Worm (Caenorhabditis elegans) whole organism, early embryonic: ENCODE data around the gene C34D10.5.

Experiments
- B0310.2 ChIP-seq: sonication (generic microtip); optimal IDR thresholded peaks from 2 replicates; lab custom pipeline; 2016; ENCODE audit warnings: mild to moderate bottlenecking, missing genetic modification characterization, missing compliant biosample characterization
- F13C5.2 ChIP-seq: sonication (generic microtip); optimal IDR thresholded peaks from 2 replicates; lab custom pipeline; 2017; ENCODE audit warnings: mild to moderate bottlenecking, missing genetic modification characterization, inconsistent platforms, missing compliant biosample characterization
- aly-1 ChIP-seq: sonication (generic microtip); optimal IDR thresholded peaks from 2 replicates; lab custom pipeline; 2016; ENCODE audit warnings: missing genetic modification characterization, missing compliant biosample characterization
- ama-1 ChIP-seq: fragments of 150-350 bp; optimal IDR thresholded peaks from 2 replicates; lab custom pipeline; 2014
- ceh-13 ChIP-seq: fragments of 200-800 bp; sonication (Bioruptor generic); optimal IDR thresholded peaks from 2 replicates; lab custom pipeline; 2018; ENCODE audit warnings: mild to moderate bottlenecking, missing genetic modification characterization, missing compliant biosample characterization
- ceh-36 ChIP-seq: sonication (generic microtip); optimal IDR thresholded peaks from 2 replicates; lab custom pipeline; 2016; ENCODE audit warnings: missing genetic modification characterization, inconsistent platforms, missing compliant biosample characterization
- ets-7 ChIP-seq: sonication (generic microtip); optimal IDR thresholded peaks from 2 replicates; lab custom pipeline; 2016; ENCODE audit warnings: missing genotype, missing genetic modification characterization, missing compliant biosample characterization
- flt-1 ChIP-seq: fragments of 200-800 bp; sonication (Bioruptor generic); IDR thresholded peaks from 2 replicates; pipeline ENCODE4 v1.3.6; 2022; ENCODE audit warnings: missing genetic modification characterization, missing compliant biosample characterization
- hmbx-1 ChIP-seq: sonication (generic microtip); optimal IDR thresholded peaks from 2 replicates; lab custom pipeline; 2016; ENCODE audit warnings: mild to moderate bottlenecking, missing genetic modification characterization, missing compliant biosample characterization
- hmg-4 ChIP-seq: fragments of 200-800 bp; sonication (Bioruptor generic); optimal IDR thresholded peaks from 2 replicates; lab custom pipeline; 2018; ENCODE audit warnings: mild to moderate bottlenecking, missing genetic modification characterization, missing compliant biosample characterization
- hnd-1 ChIP-seq: sonication (generic microtip); optimal IDR thresholded peaks from 2 replicates; lab custom pipeline; 2016; ENCODE audit warnings: missing genetic modification characterization, missing compliant biosample characterization
- pes-1 ChIP-seq: fragments of 200-800 bp; sonication (Bioruptor generic); IDR thresholded peaks from 2 replicates; pipeline ENCODE4 v1.3.6; 2022; ENCODE audit warnings: missing genetic modification reagents, missing genetic modification characterization, missing compliant biosample characterization
- scrt-1 ChIP-seq: fragments of 200-800 bp; sonication (Bioruptor generic); IDR thresholded peaks from 2 replicates; pipeline ENCODE4 v1.3.6; 2022; ENCODE audit warnings: missing genetic modification characterization, missing compliant biosample characterization
- sea-1 ChIP-seq: fragments of 200-800 bp; sonication (Bioruptor generic); conservative IDR thresholded peaks from 2 replicates; pipeline ENCODE4 v1.3.6; 2022; ENCODE audit warnings: missing genetic modification characterization, missing compliant biosample characterization
- tbx-11 ChIP-seq: fragments of 200-800 bp; sonication (Bioruptor generic); IDR thresholded peaks from 2 replicates; pipeline ENCODE4 v1.3.6; 2022; ENCODE audit warnings: missing genetic modification characterization, missing compliant biosample characterization
- tbx-37 ChIP-seq: fragments of 200-800 bp; sonication (Bioruptor generic); conservative IDR thresholded peaks from 2 replicates; pipeline ENCODE4 v1.3.6; 2022; ENCODE audit warnings: missing genetic modification reagents, missing genetic modification characterization, missing compliant biosample characterization
- tra-4 ChIP-seq: sonication (generic microtip); optimal IDR thresholded peaks from 2 replicates; lab custom pipeline; 2017; ENCODE audit warnings: missing genetic modification characterization, missing compliant biosample characterization

The C34D10.5 gene

DNA sequence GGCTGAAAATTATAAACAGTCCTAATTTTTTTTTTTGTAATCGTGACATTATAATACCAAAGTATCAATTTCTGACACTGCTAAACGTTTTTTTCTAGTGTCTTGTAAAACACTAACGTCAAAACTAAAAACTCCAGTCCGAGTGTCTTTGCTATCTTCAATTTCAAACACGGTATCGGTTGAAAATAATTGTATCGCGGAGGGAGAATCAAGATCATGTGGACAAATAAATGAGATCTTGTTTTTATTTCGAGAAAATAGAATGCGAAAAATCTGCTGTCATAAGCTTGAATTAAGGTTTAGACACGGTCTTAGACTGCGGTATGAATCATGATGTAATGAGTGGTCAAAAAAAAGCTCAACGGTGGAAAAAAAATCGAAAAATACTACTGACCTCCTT lies 30.8 kb downstream of the C34D10.5 start:
- TF ChIP-seq hmbx-1 (tag; lab: Kevin White, UChicago) (no peak), aly-1 (tag; lab: Kevin White, UChicago) (no peak), sea-1 (GFP tag; lab: Robert Waterston, UW) (no peak), scrt-1 (GFP tag; lab: Robert Waterston, UW) (no peak), F13C5.2 (tag; lab: Kevin White, UChicago) (no peak), flt-1 (no peak), B0310.2 (tag; lab: Kevin White, UChicago) (no peak), hnd-1 (tag; lab: Kevin White, UChicago) (no peak), pes-1 (GFP tag; lab: Robert Waterston, UW) (no peak), tbx-37 (GFP tag; lab: Robert Waterston, UW) (no peak), ets-7 (tag; lab: Kevin White, UChicago) (no peak), tra-4 (no peak), ceh-36 (tag; lab: Kevin White, UChicago) (no peak), hmg-4 (GFP tag; lab: Kevin White, UChicago) (no peak)

ce11 chrX:8052055-8052454 lies 34.2 kb downstream of the C34D10.5 start:
- TF ChIP-seq ceh-36 (tag; lab: Kevin White, UChicago), result no peak
- no peak for TF ChIP-seq ets-7 (tag; lab: Kevin White, UChicago)
- no peak for TF ChIP-seq hmbx-1 (tag; lab: Kevin White, UChicago)
- TF ChIP-seq flt-1, result no peak
- no peak for TF ChIP-seq tbx-37 (GFP tag; lab: Robert Waterston, UW)
- no peak for TF ChIP-seq sea-1 (GFP tag; lab: Robert Waterston, UW)

- TF ChIP-seq aly-1 (tag; lab: Kevin White, UChicago), result no peak
- no peak for TF ChIP-seq ceh-13 (GFP tag; lab: Kevin White, UChicago)
- TF ChIP-seq ama-1 (lab: Kevin White, UChicago), result no peak
- TF ChIP-seq hnd-1 (tag; lab: Kevin White, UChicago), result no peak
- no peak for TF ChIP-seq tbx-11 (GFP tag; lab: Robert Waterston, UW)
- TF ChIP-seq ceh-36 (tag; lab: Kevin White, UChicago), result no peak
- TF ChIP-seq ets-7 (tag; lab: Kevin White, UChicago), result no peak
- TF ChIP-seq sea-1 (GFP tag; lab: Robert Waterston, UW), result no peak
- no peak for TF ChIP-seq hmbx-1 (tag; lab: Kevin White, UChicago)
- TF ChIP-seq tra-4, result no peak
- no peak for TF ChIP-seq F13C5.2 (tag; lab: Kevin White, UChicago)
- TF ChIP-seq flt-1, result no peak
- TF ChIP-seq hmg-4 (GFP tag; lab: Kevin White, UChicago), result no peak
- no peak for TF ChIP-seq scrt-1 (GFP tag; lab: Robert Waterston, UW)
- TF ChIP-seq pes-1 (GFP tag; lab: Robert Waterston, UW), result no peak
- no peak for TF ChIP-seq tbx-37 (GFP tag; lab: Robert Waterston, UW)
- no peak for TF ChIP-seq B0310.2 (tag; lab: Kevin White, UChicago)
Measured at ce11 chrX:8053008-8053441, 35.2 kb downstream of the C34D10.5 start.

DNA sequence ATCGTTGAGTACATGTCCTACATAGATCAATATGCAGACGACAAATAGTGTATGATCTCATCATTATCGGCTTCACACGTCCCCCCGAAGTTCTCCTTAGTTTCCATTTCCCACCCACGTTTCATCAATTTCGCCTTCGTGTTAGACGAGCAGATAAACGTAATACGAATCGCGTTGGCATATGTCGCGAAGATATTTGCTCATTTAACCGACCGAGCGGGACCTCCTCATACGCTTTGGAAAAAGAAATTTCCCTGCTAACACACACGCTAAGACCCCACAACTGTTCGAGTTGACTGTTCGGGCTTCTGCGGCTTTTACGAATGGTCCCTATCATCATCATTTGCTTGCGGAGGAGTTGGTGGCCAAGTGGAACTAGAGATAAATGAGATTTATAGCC lies 36.7 kb downstream of the C34D10.5 start:
- TF ChIP-seq tbx-11 (GFP tag; lab: Robert Waterston, UW) (no peak), ets-7 (tag; lab: Kevin White, UChicago) (no peak), scrt-1 (GFP tag; lab: Robert Waterston, UW) (no peak), hmbx-1 (tag; lab: Kevin White, UChicago) (no peak), hmg-4 (GFP tag; lab: Kevin White, UChicago) (no peak), ama-1 (lab: Kevin White, UChicago) (no peak), flt-1 (no peak), ceh-13 (GFP tag; lab: Kevin White, UChicago) (no peak), pes-1 (GFP tag; lab: Robert Waterston, UW) (no peak), B0310.2 (tag; lab: Kevin White, UChicago) (no peak), ceh-36 (tag; lab: Kevin White, UChicago) (no peak), F13C5.2 (tag; lab: Kevin White, UChicago) (no peak), sea-1 (GFP tag; lab: Robert Waterston, UW) (no peak), aly-1 (tag; lab: Kevin White, UChicago) (no peak), hnd-1 (tag; lab: Kevin White, UChicago) (no peak), tra-4 (no peak), tbx-37 (GFP tag; lab: Robert Waterston, UW) (no peak)

ce11 chrX:8057791-8058270 lies 40.0 kb downstream of the C34D10.5 start, which contains the start of gene dim-1:
dim-1 (minus strand) TSS chrX:8058220.
- TF ChIP-seq F13C5.2 (tag; lab: Kevin White, UChicago) (peak; percentile 16), B0310.2 (tag; lab: Kevin White, UChicago) (no peak)

DNA sequence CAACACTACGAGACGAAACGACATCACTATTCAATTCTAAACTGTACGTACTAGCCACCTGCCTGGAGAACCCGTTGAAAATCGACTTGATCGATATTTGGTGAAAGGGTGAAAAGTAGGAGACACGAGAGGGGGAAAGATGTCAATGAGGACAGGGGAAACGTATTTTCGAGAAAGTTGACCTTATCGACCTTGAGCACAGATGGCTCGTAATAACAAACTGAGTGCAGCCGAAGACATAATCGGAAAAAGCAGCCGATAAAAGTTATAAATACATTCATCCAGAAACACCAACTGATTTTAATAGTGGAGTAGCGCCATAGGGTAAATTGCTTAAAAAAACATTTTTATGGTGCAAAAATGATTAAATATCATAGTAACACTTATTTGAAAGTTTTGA lies 42.2 kb downstream of the C34D10.5 start:
- TF ChIP-seq aly-1 (tag; lab: Kevin White, UChicago), result no peak
- TF ChIP-seq tbx-37 (GFP tag; lab: Robert Waterston, UW), result no peak
- TF ChIP-seq flt-1, result no peak
- TF ChIP-seq tra-4, result no peak
- TF ChIP-seq ceh-36 (tag; lab: Kevin White, UChicago), result no peak

DNA sequence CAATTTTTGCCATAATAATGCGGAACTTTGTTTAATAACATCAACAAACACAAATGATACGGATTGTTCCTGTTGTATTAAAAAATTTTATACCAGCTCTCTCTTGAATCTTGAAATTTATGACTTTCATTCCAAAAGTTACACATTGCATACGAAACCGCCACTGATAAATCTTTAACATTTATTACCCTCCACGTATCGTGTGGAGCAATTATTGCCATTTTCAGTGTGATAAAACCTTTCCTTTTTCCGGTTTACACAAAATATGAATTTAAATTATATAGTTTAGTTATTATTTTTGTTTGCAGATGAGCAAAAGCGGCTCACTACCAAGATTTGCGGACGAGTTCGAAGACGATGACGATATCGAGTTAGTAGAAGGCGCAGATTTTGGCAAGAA lies 43.0 kb downstream of the C34D10.5 start, which contains the start of gene C18A11.3:
Gene C18A11.3, plus strand, starts transcription at position 301 of the 400 bp plus-strand sequence.
- TF ChIP-seq tra-4 (no peak), B0310.2 (tag; lab: Kevin White, UChicago) (no peak), F13C5.2 (tag; lab: Kevin White, UChicago) (no peak), ets-7 (tag; lab: Kevin White, UChicago) (no peak)

ce11 chrX:8067268-8067667 lies 49.4 kb downstream of the C34D10.5 start, which contains the start of gene C18A11.2:
C18A11.2 (plus strand) TSS chrX:8067568.
- TF ChIP-seq ceh-36 (tag; lab: Kevin White, UChicago) (no peak), F13C5.2 (tag; lab: Kevin White, UChicago) (no peak), hmbx-1 (tag; lab: Kevin White, UChicago) (no peak), sea-1 (GFP tag; lab: Robert Waterston, UW) (no peak), hnd-1 (tag; lab: Kevin White, UChicago) (no peak), scrt-1 (GFP tag; lab: Robert Waterston, UW) (no peak), ets-7 (tag; lab: Kevin White, UChicago) (no peak), B0310.2 (tag; lab: Kevin White, UChicago) (no peak), aly-1 (tag; lab: Kevin White, UChicago) (no peak), tra-4 (no peak), tbx-37 (GFP tag; lab: Robert Waterston, UW) (no peak), flt-1 (no peak), ama-1 (lab: Kevin White, UChicago) (no peak)
